Worm (Caenorhabditis elegans): ENCODE data around the gene lyst-1.

DNA sequence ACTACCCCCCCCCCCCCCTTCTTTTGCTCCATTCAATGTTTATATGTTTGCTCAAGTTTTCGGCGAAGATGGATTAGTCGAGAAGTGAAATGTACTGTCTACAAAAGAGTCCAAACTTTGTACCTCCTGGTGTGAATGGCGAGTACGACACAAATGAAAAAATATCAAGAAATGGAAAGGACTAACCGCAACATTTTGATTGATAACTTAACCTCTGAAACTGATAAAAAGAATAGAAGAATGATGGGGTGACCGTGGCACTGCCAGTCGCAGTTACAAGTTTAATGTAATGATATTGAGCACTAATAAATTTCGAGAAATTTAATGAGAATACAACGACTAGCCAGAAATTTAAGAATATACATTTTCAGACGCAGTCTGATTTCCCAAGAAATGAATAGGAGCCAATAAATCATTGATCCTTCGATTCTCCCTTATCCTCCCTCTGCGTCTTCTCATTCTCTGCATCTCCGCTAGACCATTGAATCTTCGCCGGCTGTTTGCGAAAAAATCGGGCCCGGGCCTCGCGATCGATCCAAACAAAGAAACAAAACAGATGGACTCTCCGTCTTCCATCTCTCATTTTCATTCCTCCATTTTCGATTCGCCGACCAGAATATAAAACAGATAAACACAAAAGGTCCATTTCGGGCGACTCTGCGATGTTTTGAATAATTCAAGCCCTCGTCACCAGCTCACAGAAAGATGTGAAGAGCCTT, 33.9 kb upstream of the lyst-1 start:
- TF ChIP-seq tab-1 (GFP tag; IDR thresholded peaks at IDR 0.05) (no peak), ztf-29 (GFP tag; IDR thresholded peaks at IDR 0.05) (no peak), med-1 (GFP tag; optimal IDR thresholded peaks at IDR 0.05; ENCODE audit: insufficient read depth) (no peak), ztf-23 (GFP tag; IDR thresholded peaks at IDR 0.05) (no peak), cog-1 (tag; optimal IDR thresholded peaks at IDR 0.05) (no peak)

All from whole organism, midembryonic.